Worm (Caenorhabditis elegans) whole organism, L4 larva: ENCODE data around the gene tbb-6.

Experiments
- F10B5.3 ChIP-seq: sonication (generic microtip); optimal IDR thresholded peaks from 2 replicates; lab custom pipeline; 2016; ENCODE audit warnings: mild to moderate bottlenecking, missing genetic modification characterization, missing compliant biosample characterization
- T20F7.1 ChIP-seq: fragments of 200-800 bp; sonication (Bioruptor generic); optimal IDR thresholded peaks from 2 replicates; lab custom pipeline; 2018; ENCODE audit warnings: mild to moderate bottlenecking, missing genetic modification characterization, missing compliant biosample characterization
- T26A8.4 ChIP-seq: fragments of 200-800 bp; sonication (Bioruptor generic); IDR thresholded peaks from 2 replicates; pipeline ENCODE4 v1.3.6; 2022; ENCODE audit warnings: missing genetic modification characterization, missing compliant biosample characterization
- Y105C5A.15 ChIP-seq: fragments of 200-800 bp; sonication (Bioruptor generic); IDR thresholded peaks from 2 replicates; pipeline ENCODE4 v1.3.6; 2022; ENCODE audit warnings: missing genetic modification characterization, missing compliant biosample characterization
- Y48G9A.11 ChIP-seq: fragments of 200-800 bp; sonication (Bioruptor generic); IDR thresholded peaks from 2 replicates; pipeline ENCODE4 v1.3.6; 2022; ENCODE audit warnings: missing genetic modification reagents, missing genetic modification characterization, missing compliant biosample characterization
- Y5F2A.4 ChIP-seq: fragments of 200-800 bp; sonication (Bioruptor generic); optimal IDR thresholded peaks from 2 replicates; lab custom pipeline; 2018; ENCODE audit warnings: mild to moderate bottlenecking, missing genetic modification characterization, missing compliant biosample characterization
- Y75B8A.6 ChIP-seq: fragments of 200-800 bp; sonication (Bioruptor generic); IDR thresholded peaks from 2 replicates; pipeline ENCODE4 v1.3.6; 2022; ENCODE audit warnings: missing genetic modification reagents, missing genetic modification characterization, missing compliant biosample characterization
- aha-1 ChIP-seq: fragments of 150-350 bp; peaks from one replicate; lab custom pipeline; 2014; ENCODE audit warnings: missing biosample characterization, missing genetic modification characterization
- aly-2 ChIP-seq: sonication (generic microtip); optimal IDR thresholded peaks from 2 replicates; lab custom pipeline; 2018; ENCODE audit warnings: missing biosample characterization, missing genetic modification characterization
- ceh-20 ChIP-seq: fragments of 200-800 bp; sonication (Bioruptor generic); IDR thresholded peaks from 2 replicates; pipeline ENCODE4 v1.3.6; 2022; ENCODE audit warnings: missing genetic modification reagents, missing genetic modification characterization, missing compliant biosample characterization
- ceh-28 ChIP-seq: fragments of 150-350 bp; optimal IDR thresholded peaks from 2 replicates; lab custom pipeline; 2014; ENCODE audit warnings: missing biosample characterization, missing genetic modification reagents, missing genetic modification characterization
- ceh-32 ChIP-seq: sonication (generic microtip); optimal IDR thresholded peaks from 2 replicates; lab custom pipeline; 2016; ENCODE audit warnings: mild to moderate bottlenecking, missing genetic modification characterization, missing compliant biosample characterization; ENCODE audit not compliant: poor library complexity
- ceh-44 ChIP-seq: fragments of 200-800 bp; sonication (Bioruptor generic); IDR thresholded peaks from 2 replicates; pipeline ENCODE4 v1.3.6; 2022; ENCODE audit warnings: missing genetic modification reagents, missing genetic modification characterization, missing compliant biosample characterization
- ceh-82 ChIP-seq: sonication (generic microtip); optimal IDR thresholded peaks from 2 replicates; lab custom pipeline; 2017; ENCODE audit warnings: missing biosample characterization, missing genetic modification characterization
- ces-1 ChIP-seq: fragments of 150-350 bp; sonication (generic microtip); optimal IDR thresholded peaks from 4 replicates; lab custom pipeline; 2014; ENCODE audit warnings: missing biosample characterization, missing genetic modification reagents, missing genetic modification characterization
- cey-2 ChIP-seq: sonication (generic microtip); optimal IDR thresholded peaks from 3 replicates; lab custom pipeline; 2017; ENCODE audit warnings: missing genetic modification characterization, mild to moderate bottlenecking, missing compliant biosample characterization, antibody characterized with exemption, borderline replicate concordance; ENCODE audit not compliant: insufficient read depth
- daf-16 ChIP-seq, 3 experiments: sonication (generic microtip); optimal IDR thresholded peaks; 2 replicates each; lab custom pipeline; 2016 to 2017; ENCODE audit warnings: missing genetic modification characterization in 3 of 3, missing genetic modification reagents in 3 of 3, mild to moderate bottlenecking in 2 of 3, missing compliant biosample characterization in 2 of 3, missing biosample characterization in 1 of 3, moderate library complexity in 1 of 3
- dmd-8 ChIP-seq: fragments of 200-800 bp; sonication (Bioruptor generic); IDR thresholded peaks from 2 replicates; pipeline ENCODE4 v1.3.6; 2022; ENCODE audit warnings: missing genetic modification characterization, missing compliant biosample characterization
- duxl-1 ChIP-seq: sonication (generic microtip); optimal IDR thresholded peaks from 2 replicates; lab custom pipeline; 2016; ENCODE audit warnings: mild to moderate bottlenecking, missing genetic modification characterization, moderate library complexity, missing compliant biosample characterization; ENCODE audit not compliant: poor library complexity
- egl-43 ChIP-seq: fragments of 200-800 bp; sonication (Bioruptor generic); IDR thresholded peaks from 2 replicates; pipeline ENCODE4 v1.3.6; 2022; ENCODE audit warnings: missing genetic modification reagents, missing genetic modification characterization, missing compliant biosample characterization
- gei-8 ChIP-seq: fragments of 200-800 bp; sonication (Bioruptor generic); optimal IDR thresholded peaks from 2 replicates; lab custom pipeline; 2018; ENCODE audit warnings: mild to moderate bottlenecking, missing genetic modification characterization, missing compliant biosample characterization
- hmg-1.1 ChIP-seq: fragments of 200-800 bp; sonication (Bioruptor generic); IDR thresholded peaks from 2 replicates; pipeline ENCODE4 v1.3.6; 2022; ENCODE audit warnings: missing genetic modification reagents, missing genetic modification characterization, missing compliant biosample characterization
- lin-1 ChIP-seq: fragments of 200-800 bp; sonication (Bioruptor generic); IDR thresholded peaks from 2 replicates; pipeline ENCODE4 v1.3.6; 2022; ENCODE audit warnings: missing genetic modification reagents, missing genetic modification characterization, missing compliant biosample characterization
- lin-13 ChIP-seq: fragments of 150-350 bp; optimal IDR thresholded peaks from 2 replicates; lab custom pipeline; 2014; ENCODE audit warnings: missing biosample characterization, missing genetic modification reagents, missing genetic modification characterization
- lin-15B ChIP-seq: fragments of 150-350 bp; sonication (generic microtip); optimal IDR thresholded peaks from 3 replicates; lab custom pipeline; 2014; ENCODE audit warnings: missing biosample characterization, missing genetic modification characterization
- lin-29 ChIP-seq: fragments of 200-800 bp; sonication (Bioruptor generic); IDR thresholded peaks from 2 replicates; pipeline ENCODE4 v1.3.6; 2022; ENCODE audit warnings: missing genetic modification reagents, missing genetic modification characterization, missing compliant biosample characterization
- lin-38 ChIP-seq: fragments of 200-800 bp; sonication (Bioruptor generic); IDR thresholded peaks from 2 replicates; pipeline ENCODE4 v1.3.6; 2022; ENCODE audit warnings: missing genetic modification reagents, missing genetic modification characterization, missing compliant biosample characterization
- madf-5 ChIP-seq, 2 experiments: fragments of 200-800 bp; sonication (Bioruptor generic); IDR thresholded peaks; 2 replicates each; pipeline ENCODE4 v1.3.6; 2022; ENCODE audit warnings: missing compliant biosample characterization in 2 of 2, missing genetic modification characterization in 2 of 2
- madf-9 ChIP-seq: fragments of 200-800 bp; sonication (Bioruptor generic); conservative IDR thresholded peaks from 2 replicates; pipeline ENCODE4 v1.3.6; 2022; ENCODE audit warnings: missing genetic modification reagents, missing genetic modification characterization, missing compliant biosample characterization
- mdt-29 ChIP-seq: fragments of 200-800 bp; sonication (Bioruptor generic); IDR thresholded peaks from 2 replicates; pipeline ENCODE4 v1.3.6; 2022; ENCODE audit warnings: missing genetic modification reagents, missing genetic modification characterization, missing compliant biosample characterization
- mxl-2 ChIP-seq: fragments of 200-800 bp; sonication (Bioruptor generic); conservative IDR thresholded peaks from 2 replicates; pipeline ENCODE4 v1.3.6; 2022; ENCODE audit warnings: missing genetic modification reagents, missing genetic modification characterization, missing compliant biosample characterization
- nhr-10 ChIP-seq: fragments of 150-350 bp; optimal IDR thresholded peaks from 2 replicates; lab custom pipeline; 2014; ENCODE audit warnings: missing biosample characterization, missing genetic modification characterization
- nhr-11 ChIP-seq: fragments of 150-350 bp; optimal IDR thresholded peaks from 2 replicates; lab custom pipeline; 2014; ENCODE audit warnings: missing biosample characterization, missing genetic modification characterization
- nhr-25 ChIP-seq: sonication (generic microtip); optimal IDR thresholded peaks from 2 replicates; lab custom pipeline; 2017; ENCODE audit warnings: missing genetic modification characterization, mild to moderate bottlenecking, missing compliant biosample characterization, antibody characterized with exemption, moderate library complexity, borderline replicate concordance; ENCODE audit not compliant: insufficient read depth
- nhr-41 ChIP-seq: fragments of 200-800 bp; sonication (Bioruptor generic); IDR thresholded peaks from 2 replicates; pipeline ENCODE4 v1.3.6; 2022; ENCODE audit warnings: missing genetic modification reagents, missing genetic modification characterization, missing compliant biosample characterization
- nhr-42 ChIP-seq: fragments of 200-800 bp; sonication (Bioruptor generic); IDR thresholded peaks from 2 replicates; pipeline ENCODE4 v1.3.6; 2022; ENCODE audit warnings: missing genetic modification characterization, missing compliant biosample characterization
- pha-4 ChIP-seq, 2 experiments: fragments of 150-350 bp in 1 of 2; fragments of 200-800 bp in 1 of 2; sonication (Bioruptor generic) in 1 of 2; IDR thresholded peaks in 1 of 2; optimal IDR thresholded peaks in 1 of 2; 2 replicates each; pipeline versions ENCODE4 v1.3.6 to Lab custom; 2014 to 2022; ENCODE audit warnings: missing genetic modification characterization in 2 of 2, missing genetic modification reagents in 2 of 2, missing biosample characterization in 1 of 2, missing compliant biosample characterization in 1 of 2
- sdz-12 ChIP-seq: fragments of 200-800 bp; sonication (Bioruptor generic); optimal IDR thresholded peaks from 2 replicates; lab custom pipeline; 2018; ENCODE audit warnings: mild to moderate bottlenecking, missing genetic modification characterization, missing compliant biosample characterization
- skn-1 ChIP-seq: fragments of 150-350 bp; optimal IDR thresholded peaks from 2 replicates; lab custom pipeline; 2014; ENCODE audit warnings: missing biosample characterization, missing genetic modification characterization
- snpc-1.2 ChIP-seq: fragments of 200-800 bp; sonication (Bioruptor generic); IDR thresholded peaks from 2 replicates; pipeline ENCODE4 v1.3.6; 2022; ENCODE audit warnings: missing genetic modification reagents, missing genetic modification characterization, missing compliant biosample characterization
- snpc-4 ChIP-seq: fragments of 150-350 bp; optimal IDR thresholded peaks from 2 replicates; lab custom pipeline; 2014; ENCODE audit warnings: missing biosample characterization, missing genetic modification characterization
- spr-1 ChIP-seq: sonication (generic microtip); optimal IDR thresholded peaks from 2 replicates; lab custom pipeline; 2016; ENCODE audit warnings: mild to moderate bottlenecking, missing genetic modification characterization, missing compliant biosample characterization
- tra-1 ChIP-seq: fragments of 200-800 bp; sonication (Bioruptor generic); IDR thresholded peaks from 2 replicates; pipeline ENCODE4 v1.3.6; 2022; ENCODE audit warnings: missing genetic modification reagents, missing genetic modification characterization, missing compliant biosample characterization
- unc-39 ChIP-seq: sonication (generic microtip); optimal IDR thresholded peaks from 2 replicates; lab custom pipeline; 2017; ENCODE audit warnings: missing biosample characterization, missing genetic modification characterization
- unc-62 ChIP-seq, 3 experiments: fragments of 150-350 bp in 1 of 3; sonication (generic microtip); optimal IDR thresholded peaks in 2 of 3; peaks in 1 of 3; 1 replicate in 1 of 3; 2 replicates in 2 of 3; lab custom pipeline; 2014 to 2017; ENCODE audit warnings: missing biosample characterization in 3 of 3, missing genetic modification characterization in 3 of 3, missing genetic modification reagents in 3 of 3, missing genotype in 1 of 3
- vab-7 ChIP-seq: fragments of 200-800 bp; sonication (Bioruptor generic); IDR thresholded peaks from 2 replicates; pipeline ENCODE4 v1.3.6; 2022; ENCODE audit warnings: missing genetic modification reagents, missing genetic modification characterization, missing compliant biosample characterization
- zfp-2 ChIP-seq: sonication (generic microtip); optimal IDR thresholded peaks from 2 replicates; lab custom pipeline; 2016; ENCODE audit warnings: mild to moderate bottlenecking, missing genetic modification characterization, missing compliant biosample characterization
- zip-11 ChIP-seq: fragments of 200-800 bp; sonication (Bioruptor generic); IDR thresholded peaks from 2 replicates; pipeline ENCODE4 v1.3.6; 2022; ENCODE audit warnings: missing genetic modification characterization, missing compliant biosample characterization
- zip-2 ChIP-seq: fragments of 150-350 bp; optimal IDR thresholded peaks from 2 replicates; lab custom pipeline; 2014; ENCODE audit warnings: missing biosample characterization, missing genetic modification characterization

Gene tbb-6

DNA sequence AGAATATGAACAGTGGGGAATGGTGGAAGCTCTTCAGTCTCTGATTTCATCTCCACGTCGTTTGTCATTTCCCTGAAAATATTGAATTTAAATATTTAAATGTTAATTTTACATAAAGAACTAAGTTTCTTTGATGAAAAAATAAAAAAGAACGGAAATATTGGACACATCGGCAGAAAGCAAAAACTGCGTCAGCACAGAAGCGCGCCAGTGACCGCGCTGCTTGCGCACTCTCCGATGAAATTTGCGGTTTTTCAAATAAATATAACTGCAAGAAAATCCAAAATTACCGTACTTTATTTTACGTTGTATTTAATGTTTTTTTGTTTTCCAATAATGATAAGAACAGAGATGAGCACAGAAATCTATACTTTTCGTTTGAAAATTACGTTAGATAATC lies 30.3 kb downstream of the tbb-6 start, which contains the start of the genes srpa-68 and srh-16 (continued):
- TF ChIP-seq zfp-2 (tag; lab: Kevin White, UChicago) (no peak), dmd-8 (GFP tag; lab: Robert Waterston, UW) (no peak), mdt-29 (GFP tag; lab: Robert Waterston, UW) (0 out of 2 replicates have a peak, but pooled peaks have one; percentile 26), nhr-10 (tag; lab: Kevin White, UChicago) (no peak), daf-16 (GFP tag; optimal IDR thresholded peaks at IDR 0.05; lab: Kevin White, UChicago) (peak; percentile 33 to 50), daf-16 (tag; optimal IDR thresholded peaks at IDR 0.05; lab: Kevin White, UChicago) (peak; percentile 60), lin-29 (peak; percentile 63), spr-1 (tag; lab: Kevin White, UChicago) (peak; percentile 81), snpc-4 (tag; lab: Kevin White, UChicago) (no peak), T20F7.1 (GFP tag; lab: Kevin White, UChicago) (peak; percentile 86), zip-11 (no peak), nhr-25 (tag; lab: Kevin White, UChicago) (no peak), unc-39 (tag; lab: Kevin White, UChicago) (no peak), mxl-2 (GFP tag; lab: Robert Waterston, UW) (no peak), Y48G9A.11 (GFP tag; lab: Robert Waterston, UW) (peak; percentile 86), nhr-41 (GFP tag; lab: Robert Waterston, UW) (no peak), nhr-42 (GFP tag; lab: Robert Waterston, UW) (0 out of 2 replicates have a peak, but pooled peaks have one; percentile 44), sdz-12 (no peak), ceh-32 (tag; lab: Kevin White, UChicago) (peak; percentile 26), duxl-1 (tag; lab: Kevin White, UChicago) (peak; percentile 87), lin-15B (tag; lab: Kevin White, UChicago) (peak; percentile 37), lin-1 (GFP tag; lab: Robert Waterston, UW) (peak; percentile 41; the same call in 1 of the 2 replicates), unc-62 (GFP tag; optimal IDR thresholded peaks at IDR 0.05 in 1 of 2; lab: Kevin White, UChicago) (no peak), unc-62 (tag; optimal IDR thresholded peaks at IDR 0.05; lab: Kevin White, UChicago) (no peak), snpc-1.2 (peak; percentile 61; the same call in 1 of the 2 replicates), ces-1 (GFP tag; lab: Kevin White, UChicago) (no peak), lin-13 (GFP tag; lab: Kevin White, UChicago) (peak; percentile 74), madf-9 (GFP tag; lab: Robert Waterston, UW) (no peak), hmg-1.1 (GFP tag; lab: Robert Waterston, UW) (peak; percentile 86), nhr-11 (peak; percentile 56), T26A8.4 (peak; percentile 89), aha-1 (tag; lab: Kevin White, UChicago) (peak; percentile 97), egl-43 (GFP tag; lab: Robert Waterston, UW) (0 out of 2 replicates have a peak, but pooled peaks have one; percentile 53), F10B5.3 (peak; percentile 79), Y5F2A.4 (GFP tag; lab: Kevin White, UChicago) (no peak), ceh-20 (peak; percentile 87), ceh-44 (GFP tag; lab: Robert Waterston, UW) (no peak), tra-1 (GFP tag; lab: Robert Waterston, UW) (0 out of 2 replicates have a peak, but pooled peaks have one; percentile 21), vab-7 (GFP tag; lab: Robert Waterston, UW) (no peak), zip-2 (peak; percentile 78), ceh-28 (tag; lab: Kevin White, UChicago) (no peak), Y105C5A.15 (no peak), ceh-82 (tag; lab: Kevin White, UChicago) (no peak), cey-2 (no peak), aly-2 (tag; lab: Kevin White, UChicago) (no peak), madf-5 (GFP tag; IDR thresholded peaks at IDR 0.05; lab: Robert Waterston, UW) (no peak), Y75B8A.6 (no peak), gei-8 (GFP tag; lab: Kevin White, UChicago) (no peak), skn-1 (tag; lab: Kevin White, UChicago) (no peak), lin-38 (GFP tag; lab: Robert Waterston, UW) (peak; percentile 88), pha-4 (GFP tag; IDR thresholded peaks at IDR 0.05; lab: Robert Waterston, UW) (peak; percentile 80; the same call in 1 of the 2 replicates), pha-4 (tag; optimal IDR thresholded peaks at IDR 0.05; lab: Kevin White, UChicago) (no peak)
